Fruit fly (Drosophila melanogaster) Kc167 (cell line): ENCODE data around the gene cv.

Experiments used
- Myc ChIP-seq: fragments of >200 bp; optimal IDR thresholded peaks from 2 replicates; lab custom pipeline; 2017; ENCODE audit warnings: missing external identifiers
- Sin3A ChIP-seq: fragments of >200 bp; optimal IDR thresholded peaks from 2 replicates; lab custom pipeline; 2018; ENCODE audit warnings: missing external identifiers
- h ChIP-seq: fragments of >200 bp; optimal IDR thresholded peaks from 3 replicates; lab custom pipeline; 2018; ENCODE audit warnings: missing external identifiers
- insv ChIP-seq: fragments of >200 bp; optimal IDR thresholded peaks from 3 replicates; lab custom pipeline; 2018; ENCODE audit warnings: missing external identifiers
- psq ChIP-seq: fragments of >200 bp; optimal IDR thresholded peaks from 2 replicates; lab custom pipeline; 2017; ENCODE audit warnings: missing external identifiers
- ttk ChIP-seq: sonication (Bioruptor generic); optimal IDR thresholded peaks from 2 replicates; lab custom pipeline; 2017; ENCODE audit warnings: missing external identifiers

cv gene

dm6 chrX:5676855-5677254 lies 12.9 kb upstream of the cv start:
- TF ChIP-seq ttk, result no peak

dm6 chrX:5677400-5678177 lies 12.2 kb upstream of the cv start:
- TF ChIP-seq insv (lab: Kevin White, UChicago) (no peak), Myc (no peak), h (lab: Kevin White, UChicago) (no peak), psq (lab: Kevin White, UChicago) (no peak), Sin3A (lab: Kevin White, UChicago) (no peak), ttk (no peak)

dm6 chrX:5678178-5678470 lies 11.7 kb upstream of the cv start:
- TF ChIP-seq Sin3A (lab: Kevin White, UChicago) (no peak), psq (lab: Kevin White, UChicago) (no peak), Myc (no peak), h (lab: Kevin White, UChicago) (no peak), ttk (no peak), insv (lab: Kevin White, UChicago) (no peak)

- TF ChIP-seq ttk (no peak), insv (lab: Kevin White, UChicago) (no peak), Sin3A (lab: Kevin White, UChicago) (no peak), h (lab: Kevin White, UChicago) (no peak), Myc (no peak), psq (lab: Kevin White, UChicago) (no peak)
Measured at dm6 chrX:5679079-5679932, 10.5 kb upstream of the cv start.

- TF ChIP-seq h (lab: Kevin White, UChicago), result no peak
- TF ChIP-seq ttk, result no peak
- no peak for TF ChIP-seq Sin3A (lab: Kevin White, UChicago)
- TF ChIP-seq Myc, result no peak
- TF ChIP-seq psq (lab: Kevin White, UChicago), result no peak
- no peak for TF ChIP-seq insv (lab: Kevin White, UChicago)
Measured at dm6 chrX:5679933-5680667, 9.7 kb upstream of the cv start, which contains the start of the genes Tre1 and Gr5a. Tre1 (minus strand) TSS chrX:5679977. Gr5a (plus strand) TSS chrX:5680617.

- TF ChIP-seq ttk (no peak), Sin3A (lab: Kevin White, UChicago) (no peak)
Measured at dm6 chrX:5682940-5683339, 6.9 kb upstream of the cv start, which contains the start of gene CG42449. CG42449 (plus strand) TSS chrX:5683240.

dm6 chrX:5690216-5690523 lies 368 bp downstream of the cv start:
- no peak for TF ChIP-seq psq (lab: Kevin White, UChicago)
- no peak for TF ChIP-seq ttk
- no peak for TF ChIP-seq Sin3A (lab: Kevin White, UChicago)
- no peak for TF ChIP-seq h (lab: Kevin White, UChicago)
- TF ChIP-seq Myc, result no peak
- no peak for TF ChIP-seq insv (lab: Kevin White, UChicago)

dm6 chrX:5690651-5691379 lies 1.0 kb downstream of the cv start:
- TF ChIP-seq h (lab: Kevin White, UChicago) (no peak), Sin3A (lab: Kevin White, UChicago) (no peak), ttk (no peak), psq (lab: Kevin White, UChicago) (no peak), Myc (no peak), insv (lab: Kevin White, UChicago) (no peak)

- no peak for TF ChIP-seq ttk
- TF ChIP-seq Myc, result no peak
- TF ChIP-seq Sin3A (lab: Kevin White, UChicago), result no peak
- TF ChIP-seq insv (lab: Kevin White, UChicago), result no peak
- TF ChIP-seq psq (lab: Kevin White, UChicago), result no peak
- no peak for TF ChIP-seq h (lab: Kevin White, UChicago)
Measured at dm6 chrX:5695035-5695434, 5.2 kb downstream of the cv start, which contains the start of gene CG3149. CG3149 (minus strand) TSS chrX:5695205.

dm6 chrX:5695958-5696357 lies 6.2 kb downstream of the cv start:
- TF ChIP-seq h (lab: Kevin White, UChicago) (no peak), psq (lab: Kevin White, UChicago) (no peak), insv (lab: Kevin White, UChicago) (no peak), Myc (no peak), ttk (no peak)

dm6 chrX:5696436-5697022 lies 6.7 kb downstream of the cv start:
- TF ChIP-seq insv (lab: Kevin White, UChicago), result no peak
- TF ChIP-seq Myc, result no peak
- TF ChIP-seq psq (lab: Kevin White, UChicago), result no peak
- no peak for TF ChIP-seq ttk
- no peak for TF ChIP-seq Sin3A (lab: Kevin White, UChicago)
- TF ChIP-seq h (lab: Kevin White, UChicago), result no peak
